Fruit fly (Drosophila melanogaster): ENCODE data around the gene Rbm13.

Gene Rbm13

DNA sequence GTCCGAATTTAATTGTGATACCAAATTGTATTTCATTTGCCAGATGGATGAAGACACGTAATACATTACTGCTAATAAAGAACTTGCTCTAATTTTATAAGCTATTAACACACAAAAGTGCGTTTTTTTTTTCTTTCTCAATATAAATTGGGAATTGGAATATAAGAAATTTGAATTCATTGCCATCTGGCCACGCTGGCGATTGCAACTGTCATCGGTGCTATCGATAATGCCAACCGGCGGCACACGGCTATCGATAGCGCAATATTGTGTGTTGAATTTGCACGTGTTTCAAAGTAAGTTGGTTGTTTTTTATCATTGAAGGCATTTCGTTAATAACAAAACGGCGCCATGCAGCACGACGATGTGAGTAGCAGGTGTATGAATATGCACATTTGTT, at the start of gene Rbm13:
Gene Rbm13 (plus strand): TSS at position 253 of the 400 bp plus-strand sequence.
- TF ChIP-seq CG8478 (optimal IDR thresholded peaks at IDR 0.05) (no peak), CTCF (optimal IDR thresholded peaks at IDR 0.05) (no peak)

DNA sequence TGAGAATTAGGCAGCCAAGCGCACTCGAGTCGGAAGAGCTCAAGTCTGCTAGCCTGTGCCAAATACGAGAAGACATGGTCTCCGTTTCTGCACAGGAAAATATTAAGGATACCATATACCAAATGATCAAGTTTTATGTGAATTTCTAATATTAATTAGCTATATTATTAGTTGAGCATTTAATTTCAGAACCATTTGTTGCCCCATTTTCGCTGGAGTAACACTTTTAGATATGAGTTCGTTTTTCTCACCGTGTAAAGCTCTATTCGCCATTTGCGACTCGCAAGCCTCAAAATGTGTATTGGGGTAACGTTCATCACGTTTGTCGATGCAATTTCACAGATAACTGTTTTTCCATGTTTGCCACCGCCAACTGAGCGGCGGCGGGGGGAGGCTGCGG, 49.3 kb upstream of the Rbm13 start:
- TF ChIP-seq CG8478 (optimal IDR thresholded peaks at IDR 0.05) (no peak), CTCF (optimal IDR thresholded peaks at IDR 0.05) (no peak)

DNA sequence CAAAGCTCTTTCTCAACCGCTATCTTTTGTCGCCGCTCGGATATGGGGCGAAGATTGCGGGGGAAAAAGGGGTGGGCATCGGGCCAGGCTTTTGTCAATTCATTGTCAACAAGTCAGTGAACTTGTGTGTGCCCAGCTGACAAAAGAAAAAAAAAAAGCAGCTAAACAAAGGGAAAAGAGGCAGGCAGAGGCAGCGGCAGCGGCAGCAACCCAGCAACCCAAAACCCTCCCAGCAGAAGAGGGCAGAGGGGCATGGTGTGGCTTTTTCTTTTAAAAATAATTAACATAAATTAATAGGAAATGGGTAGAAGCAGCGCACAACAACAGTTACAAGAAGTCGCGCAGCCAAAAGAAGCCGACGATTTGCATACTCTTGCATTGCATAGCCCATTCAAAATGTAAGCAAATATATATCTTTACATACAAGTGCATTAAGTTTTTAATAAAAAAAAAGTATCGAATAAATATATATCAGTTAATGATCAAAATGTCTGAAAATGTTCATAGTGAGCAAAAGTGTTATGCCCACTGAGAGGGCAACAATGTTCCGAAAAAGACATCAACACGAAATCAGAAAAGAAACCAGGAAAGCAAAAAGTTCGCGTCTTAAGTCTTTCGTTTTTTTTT, 44.3 kb upstream of the Rbm13 start:
- TF ChIP-seq CG8478 (optimal IDR thresholded peaks at IDR 0.05) (no peak), CTCF (optimal IDR thresholded peaks at IDR 0.05) (no peak)

DNA sequence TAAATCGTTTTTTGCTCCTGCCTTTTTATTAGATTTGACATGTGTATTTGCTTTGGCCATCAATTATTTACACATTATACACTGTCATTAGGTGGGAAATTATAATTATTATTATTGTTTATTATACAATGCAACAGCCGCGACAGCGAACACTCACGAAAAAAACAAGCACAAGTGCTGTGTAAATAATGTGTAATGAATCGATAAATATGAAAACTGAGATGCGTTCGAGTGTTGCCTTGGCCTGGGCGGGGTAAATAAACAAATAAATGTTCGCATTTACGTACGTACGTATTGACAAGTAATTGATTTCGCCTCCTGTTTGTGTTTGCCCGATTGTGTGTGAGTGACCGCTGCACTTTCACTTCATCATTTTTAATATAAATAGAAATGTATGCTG, 42.8 kb upstream of the Rbm13 start:
- no peak for TF ChIP-seq CG8478 (optimal IDR thresholded peaks at IDR 0.05)
- TF ChIP-seq CTCF (optimal IDR thresholded peaks at IDR 0.05) = no peak

DNA sequence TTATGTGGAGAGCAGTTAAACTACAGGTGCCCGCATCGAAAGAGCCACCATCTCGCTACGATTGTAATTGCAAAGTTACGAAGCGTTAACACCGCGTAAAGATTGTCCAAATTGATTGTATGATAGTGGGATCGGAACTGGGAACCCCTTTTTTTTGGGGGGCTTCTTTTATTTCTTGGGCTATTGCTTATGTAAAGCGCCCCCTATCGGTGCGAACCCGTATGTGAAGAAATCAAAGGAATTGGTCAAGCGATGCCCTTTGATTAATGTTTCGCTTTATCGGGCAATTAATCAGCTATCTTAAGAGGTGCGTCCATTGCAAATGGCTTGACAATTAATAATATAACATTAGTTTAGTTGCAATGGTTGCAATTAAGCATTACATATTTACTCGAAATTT, 42.0 kb upstream of the Rbm13 start:
- no peak for TF ChIP-seq CG8478 (optimal IDR thresholded peaks at IDR 0.05)
- peak; percentile 35 to 53 for TF ChIP-seq CTCF (optimal IDR thresholded peaks at IDR 0.05)

DNA sequence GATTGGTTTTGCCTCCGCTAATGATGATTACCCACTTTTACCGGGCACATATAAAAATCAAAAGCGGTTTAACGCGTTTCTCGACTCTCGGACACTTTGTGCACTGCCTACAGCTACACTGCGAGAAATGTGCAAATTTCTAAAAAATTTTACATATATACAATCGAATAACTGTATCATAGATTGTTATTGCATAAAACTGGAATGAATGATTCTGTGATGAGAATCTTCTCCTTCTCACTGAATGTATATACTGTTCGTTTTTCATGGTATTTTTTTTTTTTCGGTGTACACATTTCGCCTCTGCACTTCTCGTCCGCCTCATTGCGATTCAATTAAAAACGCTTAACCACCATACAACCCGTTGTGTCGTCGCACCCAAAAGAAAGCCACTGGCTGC, 40.2 kb upstream of the Rbm13 start:
- TF ChIP-seq CG8478 (optimal IDR thresholded peaks at IDR 0.05) (no peak), CTCF (optimal IDR thresholded peaks at IDR 0.05) (no peak)

DNA sequence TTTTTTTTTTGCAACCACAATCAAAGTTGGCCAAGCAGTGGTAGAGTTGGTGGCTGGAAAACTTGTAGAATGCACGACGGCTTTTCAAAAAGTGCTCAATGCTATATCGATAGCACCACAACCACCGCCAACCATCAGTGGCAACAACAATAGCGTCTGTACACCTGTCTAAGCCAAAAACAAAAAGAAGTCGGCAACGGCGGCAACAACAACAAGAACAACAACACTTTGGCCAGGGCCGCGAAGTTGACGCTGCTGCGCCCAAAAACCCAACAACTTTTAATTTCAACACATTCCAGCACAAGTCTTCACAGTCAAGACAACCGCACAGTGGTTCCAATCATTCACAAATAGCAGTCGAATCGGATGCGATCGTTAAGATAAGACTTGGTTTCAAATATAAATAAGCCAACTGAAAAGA, 38.4 kb upstream of the Rbm13 start:
- TF ChIP-seq CTCF (optimal IDR thresholded peaks at IDR 0.05) = no peak
- no peak for TF ChIP-seq CG8478 (optimal IDR thresholded peaks at IDR 0.05)

DNA sequence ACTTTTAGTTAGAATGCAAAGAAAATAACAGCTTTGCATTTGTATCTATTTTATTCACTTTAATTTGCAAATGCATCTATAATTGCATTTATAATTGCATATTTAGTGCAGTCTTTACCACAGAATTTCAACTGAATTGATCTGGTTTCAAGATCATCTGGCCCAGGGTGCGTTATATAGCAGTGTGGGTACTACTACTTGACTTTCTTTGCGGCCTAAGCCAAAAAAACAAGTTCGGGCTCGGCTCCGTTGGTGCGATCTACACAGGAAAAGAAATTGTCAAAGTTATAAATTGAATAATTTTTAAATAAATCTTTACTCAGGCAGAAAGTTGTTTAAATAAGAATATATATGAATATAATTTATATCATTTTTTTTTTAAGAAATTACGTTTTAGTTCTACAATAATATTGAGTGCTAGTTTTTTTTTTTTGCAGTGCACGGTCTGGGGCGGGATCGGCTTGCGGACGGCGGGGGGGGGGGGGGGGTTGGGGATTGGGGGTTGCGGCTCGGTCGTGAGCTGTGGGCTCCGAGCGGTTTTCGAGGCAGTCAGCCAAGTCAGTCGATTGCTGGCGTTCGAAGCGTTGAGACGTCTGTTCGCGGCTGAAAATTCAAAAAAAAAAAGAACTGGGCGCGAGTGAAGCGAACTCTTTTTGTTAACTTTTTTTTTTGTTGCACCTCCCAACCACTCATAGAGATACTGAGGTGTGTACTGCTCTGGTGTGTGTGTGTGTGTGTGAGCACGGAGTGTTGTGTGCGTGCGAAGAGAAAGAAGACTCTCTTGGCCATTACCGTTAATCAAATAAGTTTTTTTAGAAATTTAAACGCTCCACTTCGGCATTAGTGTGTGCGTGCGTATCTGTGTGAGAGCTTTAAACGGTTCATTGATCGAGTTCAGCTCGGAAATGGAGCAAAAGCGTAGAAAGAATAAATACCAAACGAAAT, 37.7 kb upstream of the Rbm13 start:
- TF ChIP-seq CTCF (optimal IDR thresholded peaks at IDR 0.05) (no peak), CG8478 (optimal IDR thresholded peaks at IDR 0.05) (no peak)

DNA sequence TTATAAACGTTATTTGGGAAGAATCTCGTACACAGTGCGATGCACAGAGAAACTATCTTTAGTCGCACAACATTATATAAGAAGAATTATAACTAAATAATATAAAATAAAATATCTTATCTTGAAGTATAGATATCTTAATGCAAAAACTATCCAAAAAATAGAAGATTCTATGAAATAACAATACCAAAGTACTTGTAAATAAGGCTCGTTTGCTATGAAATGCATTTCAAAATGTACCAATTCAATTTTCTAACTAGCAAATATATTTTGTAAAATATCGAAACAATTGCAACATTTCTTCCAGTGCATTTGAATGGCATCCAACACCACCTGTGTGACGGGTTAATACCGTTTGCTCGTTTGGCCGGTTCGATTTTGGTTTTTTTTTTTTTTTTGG, 35.2 kb upstream of the Rbm13 start:
- TF ChIP-seq CTCF (optimal IDR thresholded peaks at IDR 0.05) (no peak), CG8478 (optimal IDR thresholded peaks at IDR 0.05) (no peak)

DNA sequence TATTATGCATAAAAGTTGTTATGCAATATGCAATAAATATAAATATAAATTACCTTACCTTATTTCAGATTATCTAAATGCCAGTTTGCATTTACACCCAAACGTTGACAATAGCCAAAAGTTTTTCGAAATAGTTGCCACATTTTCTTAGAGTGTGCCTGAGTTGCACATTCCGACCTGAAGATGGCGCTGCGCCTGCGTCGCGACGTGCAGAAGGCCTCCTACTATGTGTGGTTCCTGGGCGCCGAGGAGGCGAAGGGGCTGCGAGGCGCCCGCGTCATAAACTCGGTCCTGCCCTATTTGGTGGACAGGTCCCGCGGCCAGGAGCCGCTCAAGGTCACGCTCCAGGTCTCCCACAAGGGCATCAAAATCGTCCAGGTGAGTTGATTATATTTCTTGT, 34.0 kb upstream of the Rbm13 start:
- TF ChIP-seq CG8478 (optimal IDR thresholded peaks at IDR 0.05) (no peak), CTCF (optimal IDR thresholded peaks at IDR 0.05) (peak; percentile 74 to 77)

DNA sequence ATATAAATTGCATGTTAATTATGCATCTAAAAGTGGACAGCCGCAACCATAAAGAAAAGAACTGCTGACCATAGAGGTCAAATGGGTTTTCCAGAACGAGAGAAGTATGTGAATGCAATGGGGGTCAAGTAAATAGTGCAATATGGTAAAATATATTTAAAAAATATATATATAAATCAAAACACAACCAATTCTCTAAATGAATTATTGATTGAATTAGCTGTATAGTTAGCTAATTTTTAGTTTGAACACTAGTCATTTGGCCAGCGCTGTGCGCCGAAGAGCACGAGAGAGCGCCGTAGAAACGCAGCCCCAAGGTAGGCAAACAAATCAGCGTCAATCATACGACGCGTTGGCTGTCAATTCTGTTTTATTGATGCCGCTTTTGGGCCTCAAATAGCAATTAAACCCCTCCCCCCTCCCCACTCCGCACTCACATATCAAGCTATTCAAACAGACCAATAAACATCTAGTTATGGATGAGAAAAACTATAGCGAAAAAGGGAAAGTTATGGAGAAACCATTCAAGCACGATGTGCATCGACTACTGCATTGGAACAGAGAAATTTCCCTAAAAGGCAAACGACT, 22.4 kb upstream of the Rbm13 start:
- TF ChIP-seq CG8478 (optimal IDR thresholded peaks at IDR 0.05) (no peak), CTCF (optimal IDR thresholded peaks at IDR 0.05) (no peak)

DNA sequence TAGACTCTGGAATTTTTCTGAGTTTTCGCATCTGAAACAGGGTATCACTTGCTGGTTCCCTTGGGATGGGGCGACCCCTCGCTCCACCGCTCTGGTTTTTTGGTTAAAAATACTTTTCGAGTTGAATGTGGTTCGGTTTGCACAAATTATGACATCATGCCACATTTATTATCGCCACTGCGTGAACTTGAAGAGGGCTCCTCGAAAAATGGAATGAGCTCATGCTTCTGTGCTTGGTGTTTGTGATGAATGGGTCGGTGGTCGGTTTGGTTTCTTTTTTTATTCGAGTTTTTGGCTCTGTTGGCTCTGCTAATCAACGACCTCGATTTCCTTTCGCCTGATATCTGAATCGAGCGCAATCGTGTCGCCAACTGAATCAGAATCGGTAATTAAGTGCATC, 19.8 kb upstream of the Rbm13 start:
- no peak for TF ChIP-seq CG8478 (optimal IDR thresholded peaks at IDR 0.05)
- TF ChIP-seq CTCF (optimal IDR thresholded peaks at IDR 0.05) = no peak

DNA sequence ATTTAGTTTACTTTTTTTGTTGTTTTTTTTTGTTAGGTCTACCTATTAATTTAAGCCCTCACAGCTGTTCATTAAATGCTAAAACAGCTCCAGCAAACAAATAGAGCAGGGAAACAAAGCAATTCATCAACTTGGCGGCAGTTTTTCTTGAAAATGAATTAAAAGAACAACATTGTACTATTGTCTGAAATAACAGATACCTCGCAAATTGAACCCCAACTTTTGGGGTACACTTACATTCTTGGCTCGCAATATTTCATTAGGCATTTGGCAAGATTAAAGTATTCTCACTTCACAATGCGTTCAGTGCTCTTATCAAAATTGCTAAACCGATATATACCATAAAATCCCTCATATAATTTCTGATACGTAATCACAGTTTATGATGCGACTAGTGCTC, 18.1 kb upstream of the Rbm13 start:
- TF ChIP-seq CTCF (optimal IDR thresholded peaks at IDR 0.05) (no peak), CG8478 (optimal IDR thresholded peaks at IDR 0.05) (no peak)

DNA sequence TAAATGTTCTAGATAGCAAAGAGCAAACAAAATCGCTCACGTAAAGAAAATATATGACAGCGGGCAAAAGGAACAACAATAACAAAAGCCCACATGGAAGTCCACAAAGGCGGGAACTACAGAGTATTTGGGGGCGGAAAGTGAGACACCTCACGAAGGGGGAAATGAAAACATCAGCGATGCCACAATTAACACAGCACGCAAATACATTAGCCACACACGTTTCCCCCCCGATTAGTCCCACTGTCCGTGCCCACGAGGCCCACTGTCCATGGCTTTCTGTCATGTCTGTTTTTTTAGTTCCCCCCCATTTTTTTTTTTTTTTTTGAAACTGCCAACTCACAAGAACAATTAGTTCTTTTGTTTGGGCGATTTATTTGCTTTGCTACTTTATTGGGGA, 17.5 kb upstream of the Rbm13 start:
- TF ChIP-seq CG8478 (optimal IDR thresholded peaks at IDR 0.05) (no peak), CTCF (optimal IDR thresholded peaks at IDR 0.05) (no peak)

DNA sequence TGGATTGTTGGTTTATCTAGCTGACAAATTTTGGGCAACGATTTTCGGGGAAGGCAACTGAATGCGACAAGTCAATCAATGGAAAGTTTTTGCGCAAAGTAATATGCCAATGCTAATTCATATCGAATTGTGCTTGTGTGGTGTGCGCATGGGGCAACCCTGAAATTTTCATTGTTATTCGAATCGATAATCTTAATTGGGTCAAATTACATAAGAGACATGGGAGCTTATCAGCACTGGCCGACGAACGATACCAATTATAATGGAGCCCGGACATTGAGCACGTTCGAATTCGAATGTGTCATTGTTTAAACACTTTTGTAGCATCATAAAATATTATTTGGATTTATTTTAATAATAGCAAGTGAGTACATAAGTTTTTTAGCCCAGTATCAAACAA, 16.8 kb upstream of the Rbm13 start:
- TF ChIP-seq CTCF (optimal IDR thresholded peaks at IDR 0.05) (no peak), CG8478 (optimal IDR thresholded peaks at IDR 0.05) (no peak)

DNA sequence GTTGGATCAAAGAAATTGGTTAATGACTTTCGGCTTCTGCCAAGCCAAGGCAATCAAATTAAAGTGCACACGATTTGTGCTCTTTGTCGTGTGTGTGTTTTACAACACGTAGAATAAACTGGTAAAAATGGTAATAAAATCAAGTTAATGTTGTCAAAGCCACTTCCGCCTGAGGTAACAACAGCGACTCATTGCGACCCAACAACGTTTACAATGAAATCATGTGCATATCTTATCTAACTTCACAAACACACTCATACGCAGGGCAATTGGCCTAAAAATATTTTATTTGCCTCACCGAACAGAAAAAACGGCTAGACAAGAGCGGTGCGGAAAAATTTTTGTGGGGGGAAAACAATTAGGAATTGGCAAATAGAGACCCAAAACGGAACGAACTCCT, 16.3 kb upstream of the Rbm13 start:
- TF ChIP-seq CG8478 (optimal IDR thresholded peaks at IDR 0.05) (no peak), CTCF (optimal IDR thresholded peaks at IDR 0.05) (no peak)
